Worm (Caenorhabditis elegans) whole organism, mixed stage, embryonic: ENCODE data around the gene nhr-44.

Source experiments
- cnd-1 ChIP-seq: fragments of 200-800 bp; sonication (Bioruptor generic); optimal IDR thresholded peaks from 2 replicates; lab custom pipeline; 2018; ENCODE audit warnings: mild to moderate bottlenecking, missing genetic modification characterization, missing compliant biosample characterization
- lin-32 ChIP-seq: fragments of 200-800 bp; sonication (Bioruptor generic); optimal IDR thresholded peaks from 2 replicates; lab custom pipeline; 2018; ENCODE audit warnings: mild to moderate bottlenecking, missing genetic modification characterization, missing compliant biosample characterization
- nhr-28 ChIP-seq: fragments of 150-350 bp; optimal IDR thresholded peaks from 2 replicates; lab custom pipeline; 2014; ENCODE audit warnings: missing biosample characterization, missing genetic modification characterization
- snpc-4 ChIP-seq: fragments of 150-350 bp; optimal IDR thresholded peaks from 2 replicates; lab custom pipeline; 2014; ENCODE audit warnings: missing biosample characterization, missing genetic modification characterization
- unc-120 ChIP-seq: sonication (generic microtip); optimal IDR thresholded peaks from 2 replicates; lab custom pipeline; 2017; ENCODE audit warnings: missing genetic modification characterization, missing compliant biosample characterization; ENCODE audit not compliant: poor library complexity, severe bottlenecking

- no peak for TF ChIP-seq nhr-28 (tag; lab: Kevin White, UChicago)
- no peak for TF ChIP-seq unc-120
- no peak for TF ChIP-seq cnd-1 (tag; lab: Kevin White, UChicago)
- no peak for TF ChIP-seq snpc-4 (tag; lab: Kevin White, UChicago)
- no peak for TF ChIP-seq lin-32
These were observed 23.5 kb downstream of the nhr-44 start for ce11 chrV:8940419-8940818.
